Worm (Caenorhabditis elegans) whole organism, L2 larva: ENCODE results near the gene C25F9.16.

Experiments used
- aly-2 ChIP-seq: fragments of 150-350 bp; optimal IDR thresholded peaks from 2 replicates; lab custom pipeline; 2014; ENCODE audit warnings: missing biosample characterization, missing genetic modification characterization
- ceh-82 ChIP-seq: fragments of 150-350 bp; optimal IDR thresholded peaks from 2 replicates; lab custom pipeline; 2014; ENCODE audit warnings: missing biosample characterization, missing genetic modification characterization
- egl-27 ChIP-seq: sonication (generic microtip); optimal IDR thresholded peaks from 3 replicates; lab custom pipeline; 2017; ENCODE audit warnings: missing biosample characterization, missing genetic modification reagents, missing genetic modification characterization
- elt-3 ChIP-seq: sonication (generic microtip); optimal IDR thresholded peaks from 2 replicates; lab custom pipeline; 2017; ENCODE audit warnings: missing biosample characterization, missing genetic modification characterization
- lsy-2 ChIP-seq, 2 experiments: fragments of 150-350 bp in 1 of 2; sonication (generic microtip) in 1 of 2; optimal IDR thresholded peaks; 2 replicates each; lab custom pipeline; 2014 to 2017; ENCODE audit warnings: missing biosample characterization in 2 of 2, missing genetic modification characterization in 2 of 2
- nhr-11 ChIP-seq: fragments of 150-350 bp; optimal IDR thresholded peaks from 2 replicates; lab custom pipeline; 2014; ENCODE audit warnings: missing biosample characterization, missing genetic modification characterization
- nhr-23 ChIP-seq: fragments of 150-350 bp; optimal IDR thresholded peaks from 2 replicates; lab custom pipeline; 2014; ENCODE audit warnings: missing biosample characterization, missing genetic modification reagents, missing genetic modification characterization
- nhr-6 ChIP-seq: fragments of 150-350 bp; optimal IDR thresholded peaks from 2 replicates; lab custom pipeline; 2014; ENCODE audit warnings: missing biosample characterization, missing genetic modification characterization
- skn-1 ChIP-seq: sonication (generic microtip); optimal IDR thresholded peaks from 2 replicates; lab custom pipeline; 2017; ENCODE audit warnings: missing biosample characterization, missing genetic modification characterization
- snpc-4 ChIP-seq: fragments of 150-350 bp; optimal IDR thresholded peaks from 2 replicates; lab custom pipeline; 2014; ENCODE audit warnings: missing biosample characterization, missing genetic modification characterization
- unc-55 ChIP-seq: fragments of 150-350 bp; sonication (generic microtip); optimal IDR thresholded peaks from 3 replicates; lab custom pipeline; 2014; ENCODE audit warnings: missing biosample characterization, missing genetic modification reagents, missing genetic modification characterization
- unc-62 ChIP-seq: fragments of 150-350 bp; optimal IDR thresholded peaks from 2 replicates; lab custom pipeline; 2014; ENCODE audit warnings: missing biosample characterization, missing genetic modification reagents, missing genetic modification characterization
- zag-1 ChIP-seq: fragments of 150-350 bp; optimal IDR thresholded peaks from 2 replicates; lab custom pipeline; 2014; ENCODE audit warnings: missing biosample characterization, missing genetic modification characterization
- ztf-11 ChIP-seq: sonication (generic microtip); optimal IDR thresholded peaks from 2 replicates; lab custom pipeline; 2017; ENCODE audit warnings: missing biosample characterization, missing genetic modification characterization

DNA sequence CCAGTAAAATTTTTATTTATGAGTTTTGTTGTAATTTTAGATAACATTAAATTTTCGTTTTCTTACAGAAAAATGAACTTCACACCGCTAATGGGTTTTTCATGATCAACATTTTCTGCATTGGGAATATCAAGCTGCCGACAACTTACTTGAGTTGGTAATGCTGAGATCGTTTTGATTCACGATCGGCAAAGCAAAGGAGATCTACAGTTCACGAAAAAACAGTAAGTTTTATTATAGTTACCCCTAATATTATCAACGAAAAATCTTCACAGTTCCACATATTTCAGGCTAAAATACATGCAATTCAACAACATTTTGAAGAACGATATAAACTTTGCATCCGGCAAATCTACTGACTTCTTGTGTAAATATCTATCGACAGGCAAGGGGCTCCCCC lies 48.3 kb downstream of the C25F9.16 start, which contains the start of gene Y43F8B.22:
- TF ChIP-seq lsy-2 (tag; optimal IDR thresholded peaks at IDR 0.05; lab: Kevin White, UChicago): no peak
- no peak for TF ChIP-seq nhr-23 (tag; lab: Kevin White, UChicago)
- TF ChIP-seq ceh-82 (tag; lab: Kevin White, UChicago): no peak
- no peak for TF ChIP-seq nhr-6
- no peak for TF ChIP-seq skn-1 (tag; lab: Kevin White, UChicago)
- no peak for TF ChIP-seq aly-2 (tag; lab: Kevin White, UChicago)
- no peak for TF ChIP-seq nhr-11 (tag; lab: Kevin White, UChicago)
- TF ChIP-seq snpc-4 (tag; lab: Kevin White, UChicago): no peak
- TF ChIP-seq unc-62: no peak
- no peak for TF ChIP-seq egl-27
- TF ChIP-seq elt-3: no peak
- no peak for TF ChIP-seq ztf-11
- no peak for TF ChIP-seq zag-1
- TF ChIP-seq unc-55 (GFP tag; lab: Kevin White, UChicago): no peak
